Worm (Caenorhabditis elegans): Measurements from ENCODE around the gene C18B10.6.

ce11 chrV:7455008-7455407, 25.8 kb downstream of the C18B10.6 start, which contains the start of gene F25E5.2:
- TF ChIP-seq ztf-4 (tag; optimal IDR thresholded peaks at IDR 0.05) (no peak), fkh-10 (GFP tag; optimal IDR thresholded peaks at IDR 0.05) (no peak), sea-2 (GFP tag; optimal IDR thresholded peaks at IDR 0.05) (no peak), nhr-237 (tag; optimal IDR thresholded peaks at IDR 0.05) (no peak), nhr-77 (tag; optimal IDR thresholded peaks at IDR 0.05) (no peak), ceh-16 (tag; optimal IDR thresholded peaks at IDR 0.05) (no peak), nfya-1 (tag; optimal IDR thresholded peaks at IDR 0.05; ENCODE audit: insufficient read depth) (no peak), tbx-2 (tag; optimal IDR thresholded peaks at IDR 0.05) (no peak), R02D3.7 (tag; optimal IDR thresholded peaks at IDR 0.05) (no peak), zag-1 (tag; optimal IDR thresholded peaks at IDR 0.05) (no peak), skn-1 (tag; optimal IDR thresholded peaks at IDR 0.05) (no peak), egl-27 (tag; optimal IDR thresholded peaks at IDR 0.05) (no peak), nhr-76 (tag; optimal IDR thresholded peaks at IDR 0.05) (no peak), unc-39 (tag; optimal IDR thresholded peaks at IDR 0.05) (no peak)
